Worm (Caenorhabditis elegans) whole organism, L4 larva: ENCODE data around the gene gst-35.

Experiments
- ama-1 ChIP-seq: fragments of 150-350 bp; optimal IDR thresholded peaks from 2 replicates; lab custom pipeline; 2014; ENCODE audit warnings: inconsistent platforms, mixed read lengths
- fos-1 ChIP-seq: fragments of 150-350 bp; optimal IDR thresholded peaks from 2 replicates; lab custom pipeline; 2014; ENCODE audit warnings: missing biosample characterization, missing genetic modification characterization
- hlh-30 ChIP-seq: sonication (generic microtip); optimal IDR thresholded peaks from 2 replicates; lab custom pipeline; 2017; ENCODE audit warnings: antibody characterized with exemption, mild to moderate bottlenecking, missing genetic modification characterization, missing compliant biosample characterization; ENCODE audit not compliant: insufficient read depth
- lsy-2 ChIP-seq, 2 experiments: fragments of 150-350 bp in 1 of 2; sonication (generic microtip) in 1 of 2; optimal IDR thresholded peaks; 2 replicates each; lab custom pipeline; 2014 to 2017; ENCODE audit warnings: missing biosample characterization in 2 of 2, missing genetic modification characterization in 2 of 2
- nhr-11 ChIP-seq: fragments of 150-350 bp; optimal IDR thresholded peaks from 2 replicates; lab custom pipeline; 2014; ENCODE audit warnings: missing biosample characterization, missing genetic modification characterization
- nhr-28 ChIP-seq: fragments of 150-350 bp; optimal IDR thresholded peaks from 2 replicates; lab custom pipeline; 2014; ENCODE audit warnings: missing biosample characterization, missing genetic modification characterization
- snpc-4 ChIP-seq: fragments of 150-350 bp; optimal IDR thresholded peaks from 2 replicates; lab custom pipeline; 2014; ENCODE audit warnings: missing biosample characterization, missing genetic modification characterization
- unc-130 ChIP-seq: sonication (generic microtip); optimal IDR thresholded peaks from 2 replicates; lab custom pipeline; 2016; ENCODE audit warnings: missing genetic modification reagents, missing genetic modification characterization, missing compliant biosample characterization
- unc-62 ChIP-seq, 3 experiments: fragments of 150-350 bp in 1 of 3; sonication (generic microtip); optimal IDR thresholded peaks in 2 of 3; peaks in 1 of 3; 1 replicate in 1 of 3; 2 replicates in 2 of 3; lab custom pipeline; 2014 to 2017; ENCODE audit warnings: missing biosample characterization in 3 of 3, missing genetic modification characterization in 3 of 3, missing genetic modification reagents in 3 of 3, missing genotype in 1 of 3
- ztf-11 ChIP-seq: fragments of 150-350 bp; optimal IDR thresholded peaks from 2 replicates; lab custom pipeline; 2014; ENCODE audit warnings: missing biosample characterization, missing genetic modification characterization

DNA sequence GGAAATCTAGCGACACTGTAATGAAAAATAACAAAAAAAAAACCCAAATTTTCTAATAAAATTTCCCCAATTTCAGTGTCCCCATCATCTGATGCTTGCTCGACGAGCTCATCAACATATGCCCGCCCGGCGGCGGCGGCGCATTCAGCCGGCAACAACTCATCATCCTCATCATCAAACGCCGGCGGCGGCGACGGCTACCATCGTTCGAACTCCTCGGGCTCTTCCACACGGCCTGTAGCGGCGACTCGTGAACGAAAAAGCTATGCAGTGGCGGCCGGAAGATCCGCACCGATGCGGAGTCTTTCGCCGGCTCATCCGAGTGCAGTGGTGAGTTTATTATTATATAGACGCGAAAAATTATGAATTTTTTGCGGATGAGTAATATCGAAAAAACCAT, 34.9 kb upstream of the gst-35 start:
- no peak for TF ChIP-seq unc-130 (GFP tag; lab: Kevin White, UChicago)
- TF ChIP-seq nhr-28 (tag; lab: Kevin White, UChicago): no peak
- no peak for TF ChIP-seq hlh-30 (tag; lab: Kevin White, UChicago)
- TF ChIP-seq fos-1 (tag; lab: Kevin White, UChicago): no peak
- no peak for TF ChIP-seq ztf-11 (tag; lab: Kevin White, UChicago)
- TF ChIP-seq snpc-4 (tag; lab: Kevin White, UChicago): no peak
- TF ChIP-seq nhr-11 (tag; lab: Kevin White, UChicago): no peak
- no peak for TF ChIP-seq unc-62 (GFP tag; optimal IDR thresholded peaks at IDR 0.05 in 1 of 2; lab: Kevin White, UChicago)
- TF ChIP-seq unc-62 (tag; optimal IDR thresholded peaks at IDR 0.05; lab: Kevin White, UChicago): no peak
- no peak for TF ChIP-seq ama-1 (lab: Kevin White, UChicago)
- no peak for TF ChIP-seq lsy-2 (tag; optimal IDR thresholded peaks at IDR 0.05; lab: Kevin White, UChicago)
